Fruit fly (Drosophila melanogaster): ENCODE data around the gene CG10973.

The CG10973 gene

dm6 chr3L:12732742-12733141 lies 21.8 kb downstream of the CG10973 start:
- no peak for TF ChIP-seq Dip2 (GFP tag; IDR thresholded peaks at IDR 0.05)
- no peak for TF ChIP-seq CG17186 (GFP tag; optimal IDR thresholded peaks at IDR 0.05)
- TF ChIP-seq CG10654 (GFP tag; optimal IDR thresholded peaks at IDR 0.05), result no peak
- no peak for TF ChIP-seq Oaz (GFP tag; IDR thresholded peaks at IDR 0.05)
- no peak for TF ChIP-seq esg (GFP tag; conservative IDR thresholded peaks at IDR 0.05)
- no peak for TF ChIP-seq CG14014 (GFP tag; IDR thresholded peaks at IDR 0.05)
- no peak for TF ChIP-seq jumu (GFP tag; optimal IDR thresholded peaks at IDR 0.05)
- TF ChIP-seq E2f1 (GFP tag; IDR thresholded peaks at IDR 0.05), result no peak
- no peak for TF ChIP-seq CG9817 (tag; optimal IDR thresholded peaks at IDR 0.05)
- TF ChIP-seq Vsx1 (GFP tag; optimal IDR thresholded peaks at IDR 0.05), result no peak
- no peak for TF ChIP-seq Hmx (GFP tag; optimal IDR thresholded peaks at IDR 0.05)
- peak; percentile 73; the same call in 1 of the 3 replicates for TF ChIP-seq Opbp (GFP tag; IDR thresholded peaks at IDR 0.05; ENCODE audit: partially characterized antibody)
- TF ChIP-seq CG2120 (GFP tag; optimal IDR thresholded peaks at IDR 0.05), result no peak
- peak; percentile 13; the same call in 1 of the 3 replicates for TF ChIP-seq hb (GFP tag; IDR thresholded peaks at IDR 0.05; ENCODE audit: partially characterized antibody)
- no peak for TF ChIP-seq caup (GFP tag; optimal IDR thresholded peaks at IDR 0.05; ENCODE audit: severe bottlenecking)
- no peak for TF ChIP-seq wek (GFP tag; optimal IDR thresholded peaks at IDR 0.05)
- no peak for TF ChIP-seq CG6175 (GFP tag; IDR thresholded peaks at IDR 0.05)
- TF ChIP-seq CG31441 (GFP tag; IDR thresholded peaks at IDR 0.05), result no peak
- TF ChIP-seq CG4730 (GFP tag; IDR thresholded peaks at IDR 0.05), result no peak
- no peak for TF ChIP-seq CG15696 (tag; optimal IDR thresholded peaks at IDR 0.05)
- no peak for TF ChIP-seq CG5180 (GFP tag; optimal IDR thresholded peaks at IDR 0.05)
- no peak for TF ChIP-seq tll (GFP tag; optimal IDR thresholded peaks at IDR 0.05)
- no peak for TF ChIP-seq CG10147 (GFP tag; optimal IDR thresholded peaks at IDR 0.05)
- TF ChIP-seq Dp (GFP tag; optimal IDR thresholded peaks at IDR 0.05), result peak; percentile 99
- peak; percentile 47; the same call in 1 of the 2 replicates for TF ChIP-seq inv (GFP tag; IDR thresholded peaks at IDR 0.05; ENCODE audit: partially characterized antibody)
- no peak for TF ChIP-seq CG10274 (GFP tag; optimal IDR thresholded peaks at IDR 0.05)
- peak; percentile 76 for TF ChIP-seq CG34224 (GFP tag; IDR thresholded peaks at IDR 0.05; ENCODE audit: partially characterized antibody)
- TF ChIP-seq CG31388 (GFP tag; optimal IDR thresholded peaks at IDR 0.05), result no peak
- no peak for TF ChIP-seq prd (optimal IDR thresholded peaks at IDR 0.05)
- no peak for TF ChIP-seq prd (GFP tag; IDR thresholded peaks at IDR 0.05)
- no peak for TF ChIP-seq Ada2b (GFP tag; IDR thresholded peaks at IDR 0.05)
- no peak for TF ChIP-seq row (GFP tag; IDR thresholded peaks at IDR 0.05)
- TF ChIP-seq Hr39 (optimal IDR thresholded peaks at IDR 0.05), result no peak
- TF ChIP-seq sqz (GFP tag; optimal IDR thresholded peaks at IDR 0.05), result no peak
- TF ChIP-seq CG43689 (GFP tag; IDR thresholded peaks at IDR 0.05), result no peak
- peak; percentile 55 for TF ChIP-seq Med (GFP tag)
- no peak for TF ChIP-seq peb (GFP tag; IDR thresholded peaks at IDR 0.05)
- no peak for TF ChIP-seq Blimp-1 (GFP tag; optimal IDR thresholded peaks at IDR 0.05)
- TF ChIP-seq unc-4 (GFP tag; IDR thresholded peaks at IDR 0.05; ENCODE audit: partially characterized antibody), result no peak; the same call in 1 of the 2 replicates
- TF ChIP-seq CG18764 (GFP tag; optimal IDR thresholded peaks at IDR 0.05), result no peak
- TF ChIP-seq CG7372 (GFP tag; IDR thresholded peaks at IDR 0.05), result no peak
- TF ChIP-seq CG17829 (tag; optimal IDR thresholded peaks at IDR 0.05), result no peak
- no peak for TF ChIP-seq run (tag; optimal IDR thresholded peaks at IDR 0.05)
- no peak for TF ChIP-seq H15 (GFP tag; IDR thresholded peaks at IDR 0.05)
- TF ChIP-seq ap (GFP tag; IDR thresholded peaks at IDR 0.05), result no peak
- no peak for TF ChIP-seq CG7357 (GFP tag; IDR thresholded peaks at IDR 0.05)
- no peak for TF ChIP-seq bigmax (GFP tag; optimal IDR thresholded peaks at IDR 0.05)
- no peak for TF ChIP-seq Lpt (GFP tag; optimal IDR thresholded peaks at IDR 0.05)
- TF ChIP-seq Pdp1 (GFP tag; optimal IDR thresholded peaks at IDR 0.05), result no peak
- TF ChIP-seq slou (GFP tag; optimal IDR thresholded peaks at IDR 0.05), result no peak
- TF ChIP-seq kay (GFP tag; optimal IDR thresholded peaks at IDR 0.05), result no peak
- TF ChIP-seq btn (GFP tag; optimal IDR thresholded peaks at IDR 0.05), result no peak

Data from whole organism, embryonic.